Worm (Caenorhabditis elegans): ENCODE results near the gene msp-79.

msp-79 gene

ce11 chrIV:9778016-9778415 is 11.1 kb upstream of the msp-79 start, which contains the start of gene T13F2.6 (continued):
- TF ChIP-seq rec-8 (tag; optimal IDR thresholded peaks at IDR 0.05), result no peak
- TF ChIP-seq tlf-1 (GFP tag; optimal IDR thresholded peaks at IDR 0.05), result peak; percentile 83
- no peak for TF ChIP-seq B0035.1 (tag; optimal IDR thresholded peaks at IDR 0.05)
- TF ChIP-seq madf-6 (GFP tag; IDR thresholded peaks at IDR 0.05), result peak; percentile 97
- TF ChIP-seq F37B4.10 (GFP tag; IDR thresholded peaks at IDR 0.05), result no peak
- no peak for TF ChIP-seq T07F8.4 (tag; optimal IDR thresholded peaks at IDR 0.05)
- TF ChIP-seq lin-40 (tag; optimal IDR thresholded peaks at IDR 0.05), result no peak
- TF ChIP-seq ceh-91 (GFP tag; IDR thresholded peaks at IDR 0.05), result peak; percentile 93
- peak; percentile 82 for TF ChIP-seq Y53F4B.3 (GFP tag; IDR thresholded peaks at IDR 0.05)
- no peak for TF ChIP-seq Y56A3A.18 (GFP tag; IDR thresholded peaks at IDR 0.05)
- TF ChIP-seq F23B12.7 (tag; optimal IDR thresholded peaks at IDR 0.05; ENCODE audit: insufficient read depth), result peak; percentile 51
- TF ChIP-seq lsl-1 (GFP tag; optimal IDR thresholded peaks at IDR 0.05), result peak; percentile 100
- no peak for TF ChIP-seq repo-1 (tag; optimal IDR thresholded peaks at IDR 0.05)
- TF ChIP-seq ceh-79 (tag; optimal IDR thresholded peaks at IDR 0.05), result no peak
- TF ChIP-seq pha-4 (tag; optimal IDR thresholded peaks at IDR 0.05), result no peak
- TF ChIP-seq F10E7.11 (tag; optimal IDR thresholded peaks at IDR 0.05), result no peak
- TF ChIP-seq die-1 (tag; optimal IDR thresholded peaks at IDR 0.05), result no peak
- peak; percentile 79 for TF ChIP-seq dpl-1 (GFP tag; optimal IDR thresholded peaks at IDR 0.05)
- no peak for TF ChIP-seq Y53G8AR.9 (GFP tag; conservative IDR thresholded peaks at IDR 0.05)
- peak; percentile 86 for TF ChIP-seq madf-3 (GFP tag; IDR thresholded peaks at IDR 0.05)
- peak; percentile 79 for TF ChIP-seq pbrm-1 (GFP tag; IDR thresholded peaks at IDR 0.05)
- TF ChIP-seq sptf-2 (GFP tag; optimal IDR thresholded peaks at IDR 0.05), result no peak
- no peak for TF ChIP-seq madf-10 (tag; optimal IDR thresholded peaks at IDR 0.05)
- peak; percentile 57 for TF ChIP-seq snpc-1.1 (tag; optimal IDR thresholded peaks at IDR 0.05; ENCODE audit: insufficient read depth)
- no peak for TF ChIP-seq F52B5.7 (tag; optimal IDR thresholded peaks at IDR 0.05)
- TF ChIP-seq tbp1 (GFP tag; optimal IDR thresholded peaks at IDR 0.05), result peak; percentile 71
- TF ChIP-seq nfya-1 (tag; optimal IDR thresholded peaks at IDR 0.05; ENCODE audit: borderline replicate concordance, insufficient read depth), result no peak
- no peak for TF ChIP-seq Y67H2A.10 (GFP tag; conservative IDR thresholded peaks at IDR 0.05)
- TF ChIP-seq F39B2.1 (GFP tag; IDR thresholded peaks at IDR 0.05), result no peak
- no peak for TF ChIP-seq sea-2 (GFP tag; IDR thresholded peaks at IDR 0.05)
- TF ChIP-seq let-607 (tag; optimal IDR thresholded peaks at IDR 0.05), result no peak
- no peak for TF ChIP-seq mes-4 (tag; optimal IDR thresholded peaks at IDR 0.05)
- TF ChIP-seq cebp-2 (GFP tag; IDR thresholded peaks at IDR 0.05), result no peak
- no peak for TF ChIP-seq ZK185.1 (tag; optimal IDR thresholded peaks at IDR 0.05; ENCODE audit: poor library complexity, severe bottlenecking)
- no peak for TF ChIP-seq ztf-22 (GFP tag; optimal IDR thresholded peaks at IDR 0.05)
- TF ChIP-seq lin-26 (GFP tag; IDR thresholded peaks at IDR 0.05), result no peak
- no peak for TF ChIP-seq K11D2.4 (GFP tag; IDR thresholded peaks at IDR 0.05)
- no peak; the same call in 1 of the 2 replicates for TF ChIP-seq lir-1 (GFP tag; conservative IDR thresholded peaks at IDR 0.05)
- peak; percentile 77 for TF ChIP-seq attf-6 (GFP tag; IDR thresholded peaks at IDR 0.05)
- peak; percentile 64; the same call in 1 of the 2 replicates for TF ChIP-seq hmg-1.2 (GFP tag; IDR thresholded peaks at IDR 0.05)

Measured in whole organism, young adult.